Worm (Caenorhabditis elegans): ENCODE data around the gene fbxb-84.

DNA sequence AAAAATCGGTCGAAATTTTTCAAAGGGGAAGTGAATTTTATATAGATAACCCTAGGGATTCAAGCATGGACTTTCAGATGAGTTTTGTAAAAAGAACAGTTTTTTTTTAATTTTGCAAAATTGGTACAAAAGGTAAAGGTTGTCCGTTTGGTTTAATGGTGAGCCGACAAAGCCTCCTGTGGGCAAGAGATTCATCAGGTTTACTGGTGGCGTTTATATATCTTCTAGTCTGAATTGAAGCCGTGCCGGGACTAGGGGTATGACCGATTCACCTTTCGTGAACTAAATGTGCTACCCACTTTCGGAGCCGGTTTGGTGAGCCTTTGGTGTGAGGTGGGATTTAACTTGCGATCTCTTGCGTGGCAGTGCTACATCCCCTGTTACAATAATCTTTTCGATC is 31.9 kb upstream of the fbxb-84 start:
- TF ChIP-seq hlh-13 (GFP tag; optimal IDR thresholded peaks at IDR 0.05) (no peak), ama-1 (optimal IDR thresholded peaks at IDR 0.05) (no peak), gmeb-2 (tag; optimal IDR thresholded peaks at IDR 0.05) (no peak), ceh-34 (tag; optimal IDR thresholded peaks at IDR 0.05) (no peak)
